Fruit fly (Drosophila melanogaster) whole organism, wandering third instar larva: ENCODE results near the gene PSMG1.

Source experiments
- Hnf4 ChIP-seq: fragments of 200-800 bp; sonication (Bioruptor generic); optimal IDR thresholded peaks from 2 replicates; lab custom pipeline; 2016; ENCODE audit warnings: missing biosample characterization, mild to moderate bottlenecking, missing genetic modification characterization
- Hr78 ChIP-seq: fragments of >200 bp; optimal IDR thresholded peaks from 2 replicates; lab custom pipeline; 2017; ENCODE audit warnings: missing biosample characterization, missing genetic modification characterization
- Hr83 ChIP-seq: fragments of 200-300 bp; sonication (Bioruptor generic); optimal IDR thresholded peaks from 2 replicates; lab custom pipeline; 2016; ENCODE audit warnings: missing biosample characterization, mild to moderate bottlenecking, missing genetic modification characterization, moderate library complexity; ENCODE audit not compliant: poor library complexity, severe bottlenecking
- Jra ChIP-seq: sonication (Bioruptor generic); optimal IDR thresholded peaks from 2 replicates; lab custom pipeline; 2016; ENCODE audit warnings: missing biosample characterization, missing genetic modification characterization
- Myc ChIP-seq: fragments of >200 bp; optimal IDR thresholded peaks from 2 replicates; lab custom pipeline; 2017
- N ChIP-seq: fragments of >200 bp; optimal IDR thresholded peaks from 2 replicates; lab custom pipeline; 2018; ENCODE audit warnings: missing biosample characterization, missing external identifiers, missing genetic modification characterization
- OdsH ChIP-seq: fragments of 200-800 bp; sonication (Bioruptor generic); optimal IDR thresholded peaks from 2 replicates; lab custom pipeline; 2016; ENCODE audit warnings: missing biosample characterization, mild to moderate bottlenecking, missing genetic modification characterization
- brk ChIP-seq: fragments of 200-800 bp; sonication (Bioruptor generic); optimal IDR thresholded peaks from 2 replicates; lab custom pipeline; 2016; ENCODE audit warnings: missing biosample characterization, mild to moderate bottlenecking, missing genetic modification characterization
- lola ChIP-seq: fragments of >200 bp; optimal IDR thresholded peaks from 2 replicates; lab custom pipeline; 2017; ENCODE audit warnings: missing biosample characterization, missing genetic modification characterization
- pan ChIP-seq: fragments of >200 bp; optimal IDR thresholded peaks from 2 replicates; lab custom pipeline; 2017
- psq ChIP-seq: fragments of 200-800 bp; sonication (Bioruptor generic); optimal IDR thresholded peaks from 3 replicates; lab custom pipeline; 2017; ENCODE audit warnings: missing biosample characterization, mild to moderate bottlenecking, missing genetic modification characterization, moderate library complexity
- rgr ChIP-seq: fragments of 200-800 bp; sonication (Bioruptor generic); optimal IDR thresholded peaks from 3 replicates; lab custom pipeline; 2016; ENCODE audit warnings: missing biosample characterization, mild to moderate bottlenecking, missing genetic modification characterization
- sage ChIP-seq: fragments of 200-800 bp; sonication (Bioruptor generic); optimal IDR thresholded peaks from 2 replicates; lab custom pipeline; 2016; ENCODE audit warnings: missing biosample characterization, mild to moderate bottlenecking, missing genetic modification characterization

dm6 chr3R:5821243-5821642 is 27.1 kb upstream of the PSMG1 start, which contains the start of gene Hpr1:
- TF ChIP-seq psq (GFP tag; lab: Kevin White, UChicago) (no peak), OdsH (GFP tag; lab: Kevin White, UChicago) (no peak), Hr78 (no peak), N (GFP tag; lab: Kevin White, UChicago) (no peak), lola (GFP tag; lab: Kevin White, UChicago) (no peak), brk (GFP tag; lab: Kevin White, UChicago) (no peak), Hr83 (GFP tag; lab: Kevin White, UChicago) (no peak), Myc (lab: Kevin White, UChicago) (no peak), rgr (no peak), Jra (GFP tag; lab: Kevin White, UChicago) (no peak), pan (lab: Kevin White, UChicago) (no peak), Hnf4 (GFP tag; lab: Kevin White, UChicago) (no peak), sage (peak; percentile 33)
